Worm (Caenorhabditis elegans): ENCODE results near the gene T05C12.8.

T05C12.8 gene

ce11 chrII:8181437-8181836 lies 8.9 kb downstream of the T05C12.8 start, which contains the start of gene dylt-3:
dylt-3 (plus strand) TSS chrII:8181737.
- no peak for TF ChIP-seq nhr-12 (tag; optimal IDR thresholded peaks at IDR 0.05)
- no peak for TF ChIP-seq sem-2 (GFP tag; optimal IDR thresholded peaks at IDR 0.05)
- TF ChIP-seq mep-1 (tag; optimal IDR thresholded peaks at IDR 0.05) = no peak
- TF ChIP-seq lsy-2 (tag; optimal IDR thresholded peaks at IDR 0.05) = no peak
- no peak for TF ChIP-seq elt-1 (tag; optimal IDR thresholded peaks at IDR 0.05; ENCODE audit: borderline replicate concordance, insufficient read depth)
- no peak for TF ChIP-seq elt-3 (tag; optimal IDR thresholded peaks at IDR 0.05)
- TF ChIP-seq ceh-83 (GFP tag; optimal IDR thresholded peaks at IDR 0.05) = no peak
- no peak for TF ChIP-seq nhr-2 (tag; optimal IDR thresholded peaks at IDR 0.05)
- no peak for TF ChIP-seq tbx-8 (GFP tag; optimal IDR thresholded peaks at IDR 0.05)
- TF ChIP-seq drap-1 (GFP tag; optimal IDR thresholded peaks at IDR 0.05) = no peak
- TF ChIP-seq snpc-4 (tag; optimal IDR thresholded peaks at IDR 0.05) = no peak
- TF ChIP-seq cnd-1 (tag; optimal IDR thresholded peaks at IDR 0.05) = no peak
- TF ChIP-seq nhr-28 (tag; optimal IDR thresholded peaks at IDR 0.05) = no peak
- no peak for TF ChIP-seq mls-2 (tag; optimal IDR thresholded peaks at IDR 0.05)
- no peak for TF ChIP-seq unc-62 (GFP tag; optimal IDR thresholded peaks at IDR 0.05)
- TF ChIP-seq sptf-1 (tag; optimal IDR thresholded peaks at IDR 0.05) = no peak
- TF ChIP-seq nhr-237 (tag; optimal IDR thresholded peaks at IDR 0.05) = no peak
- no peak for TF ChIP-seq nhr-76 (tag; optimal IDR thresholded peaks at IDR 0.05)

ce11 chrII:8180281-8180680 lies 10.1 kb downstream of the T05C12.8 start, which contains the start of gene T05C12.4:
T05C12.4 (minus strand) TSS chrII:8180381.
- TF ChIP-seq snpc-4 (tag; optimal IDR thresholded peaks at IDR 0.05) = no peak
- no peak for TF ChIP-seq elt-1 (tag; optimal IDR thresholded peaks at IDR 0.05; ENCODE audit: borderline replicate concordance, insufficient read depth)
- TF ChIP-seq ces-1 (GFP tag; optimal IDR thresholded peaks at IDR 0.05) = no peak
- no peak for TF ChIP-seq cnd-1 (tag; optimal IDR thresholded peaks at IDR 0.05)
- no peak for TF ChIP-seq nhr-12 (tag; optimal IDR thresholded peaks at IDR 0.05)
- no peak for TF ChIP-seq flh-1 (GFP tag; optimal IDR thresholded peaks at IDR 0.05)

ce11 chrII:8178614-8179013 lies 11.7 kb downstream of the T05C12.8 start:
- TF ChIP-seq bed-3 (GFP tag; optimal IDR thresholded peaks at IDR 0.05) (no peak), lin-13 (tag; optimal IDR thresholded peaks at IDR 0.05) (no peak), sem-2 (GFP tag; optimal IDR thresholded peaks at IDR 0.05) (no peak), hlh-1 (tag; optimal IDR thresholded peaks at IDR 0.05) (no peak), drap-1 (GFP tag; optimal IDR thresholded peaks at IDR 0.05) (no peak), ceh-83 (GFP tag; optimal IDR thresholded peaks at IDR 0.05) (no peak), elt-1 (tag; optimal IDR thresholded peaks at IDR 0.05; ENCODE audit: borderline replicate concordance, insufficient read depth) (no peak), ces-1 (GFP tag; optimal IDR thresholded peaks at IDR 0.05) (no peak), nhr-237 (tag; optimal IDR thresholded peaks at IDR 0.05) (no peak), tbx-8 (GFP tag; optimal IDR thresholded peaks at IDR 0.05) (no peak), lin-32 (GFP tag; optimal IDR thresholded peaks at IDR 0.05) (no peak), blmp-1 (tag; optimal IDR thresholded peaks at IDR 0.05) (no peak)

ce11 chrII:8177095-8177494 lies 13.3 kb downstream of the T05C12.8 start, which contains the start of gene acr-14:
acr-14 (minus strand) TSS chrII:8177195.
- TF ChIP-seq nhr-28 (tag; optimal IDR thresholded peaks at IDR 0.05) = no peak

ce11 chrII:8174148-8174547 lies 16.2 kb downstream of the T05C12.8 start:
- no peak for TF ChIP-seq ces-1 (GFP tag; optimal IDR thresholded peaks at IDR 0.05)
- no peak for TF ChIP-seq unc-120 (tag; optimal IDR thresholded peaks at IDR 0.05; ENCODE audit: poor library complexity, severe bottlenecking)

ce11 chrII:8173449-8173848 lies 16.9 kb downstream of the T05C12.8 start, which contains the start of the genes decr-1.3 and T05C12.1:
decr-1.3 (minus strand) TSS chrII:8173549.
T05C12.1 (plus strand) TSS chrII:8173680.
- TF ChIP-seq pha-4 (tag; optimal IDR thresholded peaks at IDR 0.05) (no peak), nhr-12 (tag; optimal IDR thresholded peaks at IDR 0.05) (no peak), cnd-1 (tag; optimal IDR thresholded peaks at IDR 0.05) (no peak), ceh-39 (tag; optimal IDR thresholded peaks at IDR 0.05) (no peak), nhr-76 (tag; optimal IDR thresholded peaks at IDR 0.05) (no peak)

- TF ChIP-seq M03D4.4 (tag; optimal IDR thresholded peaks at IDR 0.05) (no peak), elt-1 (tag; optimal IDR thresholded peaks at IDR 0.05; ENCODE audit: borderline replicate concordance, insufficient read depth) (no peak), nhr-12 (tag; optimal IDR thresholded peaks at IDR 0.05) (no peak), tbx-8 (GFP tag; optimal IDR thresholded peaks at IDR 0.05) (no peak), sem-2 (GFP tag; optimal IDR thresholded peaks at IDR 0.05) (no peak), nhr-2 (tag; optimal IDR thresholded peaks at IDR 0.05) (no peak), mab-5 (tag; optimal IDR thresholded peaks at IDR 0.05) (no peak), blmp-1 (tag; optimal IDR thresholded peaks at IDR 0.05) (no peak), lin-32 (GFP tag; optimal IDR thresholded peaks at IDR 0.05) (no peak), nhr-237 (tag; optimal IDR thresholded peaks at IDR 0.05) (no peak), snpc-4 (tag; optimal IDR thresholded peaks at IDR 0.05) (no peak), drap-1 (GFP tag; optimal IDR thresholded peaks at IDR 0.05) (no peak), lsy-2 (tag; optimal IDR thresholded peaks at IDR 0.05) (no peak), nhr-28 (tag; optimal IDR thresholded peaks at IDR 0.05) (no peak), hlh-1 (tag; optimal IDR thresholded peaks at IDR 0.05) (no peak), cnd-1 (tag; optimal IDR thresholded peaks at IDR 0.05) (no peak), zip-8 (tag; optimal IDR thresholded peaks at IDR 0.05) (no peak), ceh-39 (tag; optimal IDR thresholded peaks at IDR 0.05) (no peak), unc-62 (GFP tag; optimal IDR thresholded peaks at IDR 0.05) (no peak)
These were observed 20.0 kb downstream of the T05C12.8 start, which contains the start of gene T05C12.11 for ce11 chrII:8170374-8170773. T05C12.11 (minus strand) TSS chrII:8170474.

Data from whole organism, mixed stage, embryonic.